Worm (Caenorhabditis elegans): Measurements from ENCODE around the gene fbxb-119.

The fbxb-119 gene

DNA sequence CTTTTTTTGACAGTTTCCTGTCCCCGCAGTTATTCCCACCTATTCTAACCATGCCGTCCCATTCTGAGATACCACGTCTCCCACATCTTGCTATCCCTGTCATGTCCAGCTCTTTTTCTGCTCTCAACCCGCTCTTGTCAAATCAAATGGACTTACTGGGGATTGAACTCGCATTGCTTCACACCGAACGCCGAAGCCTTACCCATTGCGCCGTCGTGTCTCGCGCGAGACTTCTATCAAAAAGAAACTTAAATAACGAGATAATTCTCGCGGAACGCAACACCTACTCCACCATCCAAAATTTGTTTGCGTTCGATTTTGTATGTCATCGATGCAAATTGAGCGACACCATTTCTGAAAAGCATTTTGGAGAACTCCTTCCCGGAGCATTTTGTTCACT lies 25.8 kb downstream of the fbxb-119 start (continued):
- TF ChIP-seq unc-62 (GFP tag; optimal IDR thresholded peaks at IDR 0.05) (no peak), ets-4 (GFP tag; optimal IDR thresholded peaks at IDR 0.05) (no peak), die-1 (tag; optimal IDR thresholded peaks at IDR 0.05) (no peak), egl-44 (GFP tag; IDR thresholded peaks at IDR 0.05) (no peak), Y79H2A.3 (GFP tag; conservative IDR thresholded peaks at IDR 0.05) (no peak), rpc-1 (optimal IDR thresholded peaks at IDR 0.05) (peak; percentile 33), rpc-1 (tag; optimal IDR thresholded peaks at IDR 0.05) (peak; percentile 63), tbp1 (GFP tag; optimal IDR thresholded peaks at IDR 0.05) (peak; percentile 68), fkh-3 (tag; optimal IDR thresholded peaks at IDR 0.05) (no peak), F49E8.2 (tag; optimal IDR thresholded peaks at IDR 0.05; ENCODE audit: insufficient read depth) (no peak), ama-1 (optimal IDR thresholded peaks at IDR 0.05) (no peak), ama-1 (GFP tag; optimal IDR thresholded peaks at IDR 0.05) (no peak)

- peak; percentile 77 for TF ChIP-seq B0336.3 (GFP tag; IDR thresholded peaks at IDR 0.05)
- TF ChIP-seq ceh-100 (GFP tag; IDR thresholded peaks at IDR 0.05), result no peak
- TF ChIP-seq egl-44 (GFP tag; IDR thresholded peaks at IDR 0.05), result peak; percentile 83; the same call in 1 of the 2 replicates
- TF ChIP-seq efl-1 (GFP tag; optimal IDR thresholded peaks at IDR 0.05), result no peak
- TF ChIP-seq unc-62 (GFP tag; optimal IDR thresholded peaks at IDR 0.05), result peak; percentile 25
- no peak for TF ChIP-seq mes-4 (tag; optimal IDR thresholded peaks at IDR 0.05)
- no peak for TF ChIP-seq zim-3 (tag; optimal IDR thresholded peaks at IDR 0.05)
- TF ChIP-seq madf-10 (tag; optimal IDR thresholded peaks at IDR 0.05), result peak; percentile 40
- peak; percentile 73 for TF ChIP-seq F22D6.2 (tag; optimal IDR thresholded peaks at IDR 0.05)
- peak; percentile 62 for TF ChIP-seq nhr-90 (tag; optimal IDR thresholded peaks at IDR 0.05)
- TF ChIP-seq dpff-1 (tag; optimal IDR thresholded peaks at IDR 0.05), result no peak
- TF ChIP-seq lsl-1 (GFP tag; optimal IDR thresholded peaks at IDR 0.05), result no peak
- TF ChIP-seq nfyb-1 (GFP tag; IDR thresholded peaks at IDR 0.05), result 0 out of 2 replicates have a peak, but pooled peaks have one; percentile 57
- TF ChIP-seq repo-1 (tag; optimal IDR thresholded peaks at IDR 0.05), result peak; percentile 13
- no peak for TF ChIP-seq die-1 (tag; optimal IDR thresholded peaks at IDR 0.05)
- no peak for TF ChIP-seq ceh-27 (GFP tag; optimal IDR thresholded peaks at IDR 0.05)
- TF ChIP-seq ceh-58 (GFP tag; IDR thresholded peaks at IDR 0.05), result no peak
- TF ChIP-seq egrh-3 (GFP tag; IDR thresholded peaks at IDR 0.05), result no peak
- TF ChIP-seq dox-1 (GFP tag; IDR thresholded peaks at IDR 0.05), result peak; percentile 88
- peak; percentile 79 for TF ChIP-seq ztf-26 (tag; optimal IDR thresholded peaks at IDR 0.05)
- TF ChIP-seq tlf-1 (GFP tag; optimal IDR thresholded peaks at IDR 0.05), result peak; percentile 72
- no peak for TF ChIP-seq sdz-38 (tag; optimal IDR thresholded peaks at IDR 0.05)
- TF ChIP-seq nfya-2 (GFP tag; IDR thresholded peaks at IDR 0.05), result no peak
- peak; percentile 22 to 76 for TF ChIP-seq let-607 (tag; optimal IDR thresholded peaks at IDR 0.05)
- TF ChIP-seq snpc-4 (GFP tag; optimal IDR thresholded peaks at IDR 0.05), result no peak
- TF ChIP-seq snpc-4 (tag; optimal IDR thresholded peaks at IDR 0.05), result peak in 2 of 4 experiments; percentile 5 to 76
- 0 out of 2 replicates have a peak, but pooled peaks have one; percentile 13 for TF ChIP-seq let-526 (GFP tag; IDR thresholded peaks at IDR 0.05)
- no peak for TF ChIP-seq madf-3 (GFP tag; IDR thresholded peaks at IDR 0.05)
- TF ChIP-seq tbp1 (GFP tag; optimal IDR thresholded peaks at IDR 0.05), result peak; percentile 58
- peak; percentile 53 for TF ChIP-seq mcd-1 (GFP tag; IDR thresholded peaks at IDR 0.05)
- peak; percentile 24 for TF ChIP-seq somi-1 (GFP tag; optimal IDR thresholded peaks at IDR 0.05)
- TF ChIP-seq K11D2.4 (GFP tag; IDR thresholded peaks at IDR 0.05), result peak; percentile 57; the same call in 1 of the 2 replicates
- peak; percentile 99 for TF ChIP-seq nhr-80 (tag; optimal IDR thresholded peaks at IDR 0.05)
- TF ChIP-seq Y53G8AR.9 (GFP tag; conservative IDR thresholded peaks at IDR 0.05), result 0 out of 2 replicates have a peak, but pooled peaks have one; percentile 30
- no peak for TF ChIP-seq attf-3 (GFP tag; conservative IDR thresholded peaks at IDR 0.05)
- no peak for TF ChIP-seq dpl-1 (GFP tag; optimal IDR thresholded peaks at IDR 0.05)
- 0 out of 2 replicates have a peak, but pooled peaks have one; percentile 27 for TF ChIP-seq C06A6.2 (GFP tag; conservative IDR thresholded peaks at IDR 0.05)
- TF ChIP-seq ets-4 (GFP tag; optimal IDR thresholded peaks at IDR 0.05), result peak; percentile 99
- no peak for TF ChIP-seq him-1 (tag; optimal IDR thresholded peaks at IDR 0.05)
- peak; percentile 25; the same call in 1 of the 2 replicates for TF ChIP-seq cebp-1 (GFP tag; IDR thresholded peaks at IDR 0.05)
- TF ChIP-seq cebp-1 (tag; optimal IDR thresholded peaks at IDR 0.05), result peak; percentile 77
- peak; percentile 94 for TF ChIP-seq atf-7 (tag; optimal IDR thresholded peaks at IDR 0.05)
Measured at ce11 chrV:18346080-18346479, 27.7 kb downstream of the fbxb-119 start.

All from whole organism, young adult.